Fruit fly (Drosophila melanogaster): ENCODE data around the gene CG12746.

The CG12746 gene

DNA sequence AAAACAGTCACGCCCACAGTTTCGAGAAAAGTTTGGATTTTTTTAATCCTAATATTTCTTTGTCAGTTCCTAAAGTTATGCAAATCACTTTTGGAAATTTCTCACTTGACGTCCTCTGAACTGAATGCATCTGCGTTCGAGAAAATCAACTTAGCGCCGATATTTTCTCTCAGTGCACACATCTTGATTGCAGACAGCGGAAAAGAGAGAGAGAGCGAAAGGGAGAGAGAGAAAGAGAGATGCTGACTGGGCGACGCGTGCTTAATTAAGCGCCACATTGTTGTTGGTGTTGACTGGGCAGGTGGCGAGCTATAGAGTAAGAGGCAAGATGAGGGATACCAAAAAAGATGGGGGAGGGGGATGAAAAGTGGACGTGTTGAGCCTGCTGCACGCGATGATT, 46.0 kb upstream of the CG12746 start (continued):
- TF ChIP-seq CG18619 (GFP tag; optimal IDR thresholded peaks at IDR 0.05) (no peak), Spps (tag; optimal IDR thresholded peaks at IDR 0.05) (peak; percentile 17), trh (GFP tag; optimal IDR thresholded peaks at IDR 0.05) (no peak), CG4328 (GFP tag; optimal IDR thresholded peaks at IDR 0.05) (no peak), CG7987 (GFP tag; optimal IDR thresholded peaks at IDR 0.05) (no peak), phol (tag; optimal IDR thresholded peaks at IDR 0.05) (peak; percentile 64), CG7372 (GFP tag; IDR thresholded peaks at IDR 0.05) (0 out of 2 replicates have a peak, but pooled peaks have one; percentile 33), klu (GFP tag; IDR thresholded peaks at IDR 0.05) (no peak), Meics (GFP tag; optimal IDR thresholded peaks at IDR 0.05) (peak; percentile 44), Kr (GFP tag; optimal IDR thresholded peaks at IDR 0.05) (no peak), Drgx (GFP tag; IDR thresholded peaks at IDR 0.05) (peak; percentile 51)

DNA sequence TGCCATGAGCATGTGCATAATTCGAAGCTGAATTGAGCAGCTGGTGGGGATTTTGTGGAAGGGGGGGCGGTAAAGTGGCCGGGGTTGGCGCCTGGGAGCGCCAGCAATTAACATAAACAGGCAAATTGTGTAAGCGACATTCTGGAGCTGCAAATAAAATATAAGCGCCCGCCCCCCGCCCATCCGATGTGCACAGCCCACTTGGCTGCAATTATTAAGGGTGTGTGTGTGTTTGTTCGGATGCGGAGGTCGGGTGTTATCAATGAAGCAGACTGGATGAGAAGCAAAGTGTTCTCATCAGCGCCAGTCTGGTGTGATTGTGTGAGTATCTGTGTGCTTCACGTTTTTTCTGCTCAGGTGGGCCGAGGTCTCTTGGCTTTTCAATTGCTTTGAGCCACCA, 44.9 kb upstream of the CG12746 start:
- TF ChIP-seq Side (GFP tag; optimal IDR thresholded peaks at IDR 0.05): no peak
- TF ChIP-seq fu2 (GFP tag; optimal IDR thresholded peaks at IDR 0.05): no peak
- TF ChIP-seq CG4282 (GFP tag; optimal IDR thresholded peaks at IDR 0.05): no peak
- 0 out of 2 replicates have a peak, but pooled peaks have one; percentile 12 for TF ChIP-seq CG7372 (GFP tag; IDR thresholded peaks at IDR 0.05)
- 0 out of 3 replicates have a peak, but pooled peaks have one; percentile 16 for TF ChIP-seq hb (GFP tag; IDR thresholded peaks at IDR 0.05; ENCODE audit: partially characterized antibody)
- peak; percentile 27 for TF ChIP-seq Ets65A (GFP tag)
- TF ChIP-seq crol (GFP tag; IDR thresholded peaks at IDR 0.05): peak; percentile 21; the same call in 1 of the 2 replicates
- no peak for TF ChIP-seq Doc2 (GFP tag; IDR thresholded peaks at IDR 0.05)
- 0 out of 4 replicates have a peak, but pooled peaks have one; percentile 58 for TF ChIP-seq chinmo (GFP tag; IDR thresholded peaks at IDR 0.05; ENCODE audit: partially characterized antibody)
- 0 out of 2 replicates have a peak, but pooled peaks have one; percentile 7 for TF ChIP-seq gt (GFP tag; IDR thresholded peaks at IDR 0.05)
- no peak for TF ChIP-seq CG10209 (GFP tag; optimal IDR thresholded peaks at IDR 0.05)

DNA sequence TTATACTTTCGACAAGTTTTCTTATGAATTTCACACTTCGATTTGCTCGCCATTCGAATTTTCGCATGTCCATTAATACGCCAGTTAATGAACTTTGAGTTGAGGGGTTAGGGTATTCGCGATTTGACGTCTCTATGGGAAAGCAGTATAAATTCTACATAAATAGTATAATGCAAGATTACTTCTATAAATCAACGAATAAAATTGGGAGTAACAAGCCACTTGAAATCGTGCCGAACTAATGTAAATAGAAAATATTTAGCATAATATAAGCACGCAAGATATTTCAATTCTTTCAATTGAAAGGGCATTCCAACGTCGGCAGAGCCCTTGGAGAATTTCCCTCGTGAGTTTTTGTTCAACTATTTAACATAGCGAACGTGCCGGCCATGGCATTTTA, 44.1 kb upstream of the CG12746 start:
- TF ChIP-seq CG17802 (tag; optimal IDR thresholded peaks at IDR 0.05): no peak
- no peak for TF ChIP-seq Nf-YC (tag; optimal IDR thresholded peaks at IDR 0.05)
- no peak for TF ChIP-seq yki (optimal IDR thresholded peaks at IDR 0.05)
- TF ChIP-seq run (tag; optimal IDR thresholded peaks at IDR 0.05): no peak
- TF ChIP-seq eve (GFP tag; optimal IDR thresholded peaks at IDR 0.05): no peak
- no peak for TF ChIP-seq emc (GFP tag; optimal IDR thresholded peaks at IDR 0.05)
- no peak for TF ChIP-seq caup (GFP tag; optimal IDR thresholded peaks at IDR 0.05; ENCODE audit: severe bottlenecking)
- no peak for TF ChIP-seq bowl (GFP tag; IDR thresholded peaks at IDR 0.05)
- TF ChIP-seq CG14014 (GFP tag; IDR thresholded peaks at IDR 0.05): no peak
- peak; percentile 77 for TF ChIP-seq D19A (tag; optimal IDR thresholded peaks at IDR 0.05)
- TF ChIP-seq Spps (tag; optimal IDR thresholded peaks at IDR 0.05): no peak
- no peak for TF ChIP-seq corto (GFP tag; optimal IDR thresholded peaks at IDR 0.05)
- TF ChIP-seq sens (GFP tag): peak; percentile 61

DNA sequence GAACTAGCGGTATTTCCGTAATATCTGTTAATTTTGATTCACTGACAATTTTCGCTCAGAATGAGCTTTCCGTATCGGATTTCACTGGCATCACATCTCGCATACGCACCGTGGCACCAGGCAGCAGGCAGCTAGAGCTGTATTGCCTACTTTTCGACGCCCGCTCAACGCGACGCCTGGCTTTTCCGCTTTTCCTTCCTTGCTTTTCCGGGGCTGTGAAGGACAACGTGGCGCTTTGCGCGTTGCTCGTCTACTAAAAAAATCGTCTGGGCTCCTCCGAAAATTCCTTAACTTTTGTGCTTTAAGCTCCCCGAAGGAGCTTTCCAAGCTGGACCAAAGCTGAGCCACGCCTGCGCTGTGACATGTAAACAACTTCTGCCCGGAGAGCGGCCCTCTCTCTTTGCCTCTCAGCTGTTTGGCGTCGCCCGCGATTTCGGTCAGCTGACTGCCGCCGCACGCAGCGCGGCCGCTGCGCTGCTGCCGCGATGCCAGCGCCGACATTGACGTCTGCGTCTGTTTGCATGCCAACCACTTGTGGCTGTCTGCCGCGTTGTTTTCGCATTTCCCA, 41.5 kb upstream of the CG12746 start, which contains the start of the genes CG43845 and Nmdar1:
TSS of gene CG43845 (minus strand) at position 51 of the 568 bp plus-strand sequence.
TSS of gene Nmdar1 (minus strand) at position 259 of the 568 bp plus-strand sequence.
- TF ChIP-seq esg (GFP tag; conservative IDR thresholded peaks at IDR 0.05) (no peak), bowl (GFP tag; IDR thresholded peaks at IDR 0.05) (no peak), Kr (GFP tag; optimal IDR thresholded peaks at IDR 0.05) (no peak), CG10959 (GFP tag; IDR thresholded peaks at IDR 0.05) (0 out of 2 replicates have a peak, but pooled peaks have one; percentile 26), pum (GFP tag; optimal IDR thresholded peaks at IDR 0.05) (no peak), Usf (GFP tag; optimal IDR thresholded peaks at IDR 0.05) (no peak), CG7372 (GFP tag; IDR thresholded peaks at IDR 0.05) (peak; percentile 68; the same call in 1 of the 2 replicates), unc-4 (GFP tag; IDR thresholded peaks at IDR 0.05; ENCODE audit: partially characterized antibody) (peak; percentile 51), NC2α (GFP tag; optimal IDR thresholded peaks at IDR 0.05) (no peak), crp (GFP tag; optimal IDR thresholded peaks at IDR 0.05) (peak in 1 of 2 experiments; percentile 80), CG16779 (GFP tag; IDR thresholded peaks at IDR 0.05) (0 out of 2 replicates have a peak, but pooled peaks have one; percentile 33), bbx (GFP tag; IDR thresholded peaks at IDR 0.05; ENCODE audit: partially characterized antibody) (peak; percentile 12; the same call in 1 of the 2 replicates), gsb (GFP tag; IDR thresholded peaks at IDR 0.05) (0 out of 2 replicates have a peak, but pooled peaks have one; percentile 11), kah (GFP tag; optimal IDR thresholded peaks at IDR 0.05) (peak; percentile 90), scrt (GFP tag; optimal IDR thresholded peaks at IDR 0.05) (peak; percentile 93), CG4730 (GFP tag; IDR thresholded peaks at IDR 0.05) (no peak)

All from whole organism, embryonic.